Worm (Caenorhabditis elegans) whole organism, late embryonic: ENCODE results near the gene dnc-4.

Source experiments
- ceh-14 ChIP-seq: sonication (generic microtip); optimal IDR thresholded peaks from 2 replicates; lab custom pipeline; 2016; ENCODE audit warnings: missing genotype, missing genetic modification characterization, missing compliant biosample characterization
- ceh-31 ChIP-seq: sonication (generic microtip); optimal IDR thresholded peaks from 2 replicates; lab custom pipeline; 2016; ENCODE audit warnings: missing genetic modification characterization, missing compliant biosample characterization
- ceh-9 ChIP-seq: sonication (generic microtip); optimal IDR thresholded peaks from 2 replicates; lab custom pipeline; 2016; ENCODE audit warnings: mild to moderate bottlenecking, missing genetic modification characterization, inconsistent platforms, missing compliant biosample characterization
- dmd-4 ChIP-seq: sonication (generic microtip); optimal IDR thresholded peaks from 2 replicates; lab custom pipeline; 2016; ENCODE audit warnings: borderline replicate concordance, missing genetic modification characterization, missing compliant biosample characterization
- dve-1 ChIP-seq: sonication (generic microtip); optimal IDR thresholded peaks from 2 replicates; lab custom pipeline; 2017; ENCODE audit warnings: antibody characterized with exemption, mild to moderate bottlenecking, missing genetic modification characterization, missing compliant biosample characterization
- fkh-10 ChIP-seq: fragments of 150-350 bp; optimal IDR thresholded peaks from 2 replicates; lab custom pipeline; 2014; ENCODE audit warnings: missing biosample characterization, missing genetic modification reagents, missing genetic modification characterization
- nfya-1 ChIP-seq: sonication (generic microtip); optimal IDR thresholded peaks from 2 replicates; lab custom pipeline; 2017; ENCODE audit warnings: missing genetic modification characterization, mild to moderate bottlenecking, missing compliant biosample characterization, antibody characterized with exemption, moderate library complexity
- nhr-11 ChIP-seq: fragments of 150-350 bp; optimal IDR thresholded peaks from 2 replicates; lab custom pipeline; 2014; ENCODE audit warnings: missing biosample characterization, missing genetic modification characterization
- pha-2 ChIP-seq: sonication (generic microtip); optimal IDR thresholded peaks from 2 replicates; lab custom pipeline; 2017; ENCODE audit warnings: mild to moderate bottlenecking, missing genetic modification characterization, missing compliant biosample characterization
- sox-4 ChIP-seq: sonication (generic microtip); optimal IDR thresholded peaks from 2 replicates; lab custom pipeline; 2017; ENCODE audit warnings: mild to moderate bottlenecking, missing genetic modification characterization, inconsistent platforms, missing compliant biosample characterization
- unc-3 ChIP-seq, 2 experiments: fragments of 200-800 bp in 1 of 2; sonication (Bioruptor generic) in 1 of 2; sonication (generic microtip) in 1 of 2; conservative IDR thresholded peaks in 1 of 2; optimal IDR thresholded peaks in 1 of 2; 2 replicates each; pipeline versions ENCODE4 v1.3.6 to Lab custom; 2016 to 2022; ENCODE audit warnings: missing compliant biosample characterization in 2 of 2, missing genetic modification characterization in 2 of 2, missing genetic modification reagents in 1 of 2
- unc-86 ChIP-seq: sonication (generic microtip); optimal IDR thresholded peaks from 2 replicates; lab custom pipeline; 2016; ENCODE audit warnings: missing genetic modification characterization, missing compliant biosample characterization

- no peak for TF ChIP-seq dmd-4 (tag; lab: Kevin White, UChicago)
- TF ChIP-seq nfya-1 (tag; lab: Kevin White, UChicago), result no peak
- no peak for TF ChIP-seq dve-1 (tag; lab: Kevin White, UChicago)
- TF ChIP-seq unc-3 (GFP tag; conservative IDR thresholded peaks at IDR 0.05; lab: Robert Waterston, UW), result no peak
- no peak for TF ChIP-seq unc-3 (tag; optimal IDR thresholded peaks at IDR 0.05; lab: Kevin White, UChicago)
- no peak for TF ChIP-seq ceh-9
- no peak for TF ChIP-seq nhr-11 (tag; lab: Kevin White, UChicago)
- TF ChIP-seq sox-4 (tag; lab: Kevin White, UChicago), result no peak
- no peak for TF ChIP-seq ceh-14
- no peak for TF ChIP-seq unc-86 (tag; lab: Kevin White, UChicago)
- no peak for TF ChIP-seq ceh-31
- TF ChIP-seq pha-2, result no peak
- no peak for TF ChIP-seq fkh-10 (GFP tag; lab: Kevin White, UChicago)
These were observed 34.3 kb upstream of the dnc-4 start for ce11 chrIV:8053955-8054354.
